Worm (Caenorhabditis elegans) whole organism, L4/young adult: ENCODE measurements around the gene nhr-183.

Experiments
- W03F9.2 ChIP-seq: fragments of 150-350 bp; optimal IDR thresholded peaks from 2 replicates; lab custom pipeline; 2014; ENCODE audit warnings: missing biosample characterization, missing genetic modification characterization
- dao-5 ChIP-seq: sonication (generic microtip); optimal IDR thresholded peaks from 2 replicates; lab custom pipeline; 2016; ENCODE audit warnings: missing genotype, missing genetic modification characterization, moderate library complexity, missing compliant biosample characterization
- him-1 ChIP-seq: sonication (generic microtip); optimal IDR thresholded peaks from 2 replicates; lab custom pipeline; 2016; ENCODE audit warnings: missing genotype, missing genetic modification reagents, missing genetic modification characterization, missing compliant biosample characterization

nhr-183 gene

DNA sequence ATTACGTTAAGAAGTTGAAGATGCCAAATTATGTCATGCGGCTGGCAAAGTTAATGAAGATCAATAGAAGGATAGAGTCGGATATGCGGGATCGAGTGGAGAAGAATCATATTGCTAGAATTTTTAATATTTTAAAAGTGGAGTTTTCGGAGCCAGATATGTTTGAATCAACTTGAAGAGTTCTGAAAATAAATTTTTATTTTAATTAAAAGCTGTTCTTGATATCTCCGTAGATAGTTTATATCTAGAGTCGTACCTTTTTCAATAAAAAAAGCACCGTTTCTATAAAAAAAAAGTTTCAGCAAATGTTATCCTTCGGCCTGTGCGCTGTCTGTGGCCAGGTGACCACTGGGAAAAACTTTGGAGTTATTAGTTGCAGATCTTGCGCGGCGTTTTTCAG is 31.3 kb downstream of the nhr-183 start, which contains the start of gene nhr-96:
TSS of gene nhr-96 (plus strand) at position 301 of the 400 bp plus-strand sequence.
- TF ChIP-seq him-1 (no peak), dao-5 (tag; lab: Kevin White, UChicago) (no peak), W03F9.2 (tag; lab: Kevin White, UChicago) (no peak)

DNA sequence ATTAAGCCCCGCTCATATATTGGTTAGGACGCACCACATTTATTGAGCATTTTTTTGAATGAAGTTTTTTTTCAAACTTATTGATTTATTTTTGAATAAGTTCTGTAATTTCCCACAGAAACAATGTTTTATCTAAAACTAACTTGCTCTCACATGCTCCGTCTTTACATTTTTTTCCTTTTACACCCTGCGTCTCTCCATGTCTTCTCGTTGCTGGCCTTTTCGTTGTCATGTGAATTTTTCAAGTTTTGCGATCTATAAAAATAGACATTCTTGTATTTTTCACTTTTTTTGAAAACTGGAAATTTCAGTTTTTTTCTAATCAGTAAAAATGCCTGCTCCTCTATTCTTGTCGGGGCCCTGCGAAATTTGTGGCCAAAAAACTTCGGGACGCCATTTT is 33.5 kb downstream of the nhr-183 start, which contains the start of gene nhr-134:
TSS of gene nhr-134 (plus strand) at position 312 of the 400 bp plus-strand sequence.
- TF ChIP-seq him-1, result no peak

DNA sequence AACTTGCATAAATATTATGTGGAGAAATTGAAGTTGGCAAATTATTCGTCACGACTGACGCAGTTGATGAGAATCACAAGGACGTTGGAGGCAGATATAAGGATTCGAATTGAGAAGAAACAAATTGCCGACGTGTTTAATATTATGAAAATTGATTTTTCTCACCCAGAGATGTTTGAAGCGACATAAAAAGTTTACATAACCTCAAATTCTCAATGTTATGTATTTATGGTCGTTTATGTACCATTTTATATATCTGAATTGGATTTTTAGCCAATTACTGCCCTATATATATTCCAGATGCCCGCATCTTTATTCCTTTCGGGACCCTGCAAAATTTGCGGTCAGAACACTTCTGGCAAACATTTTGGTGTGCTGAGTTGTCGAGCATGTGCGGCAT is 35.7 kb downstream of the nhr-183 start, which contains the start of gene nhr-126:
TSS of gene nhr-126 (plus strand) at position 301 of the 400 bp plus-strand sequence.
- TF ChIP-seq dao-5 (tag; lab: Kevin White, UChicago), result no peak
- no peak for TF ChIP-seq W03F9.2 (tag; lab: Kevin White, UChicago)
- no peak for TF ChIP-seq him-1

DNA sequence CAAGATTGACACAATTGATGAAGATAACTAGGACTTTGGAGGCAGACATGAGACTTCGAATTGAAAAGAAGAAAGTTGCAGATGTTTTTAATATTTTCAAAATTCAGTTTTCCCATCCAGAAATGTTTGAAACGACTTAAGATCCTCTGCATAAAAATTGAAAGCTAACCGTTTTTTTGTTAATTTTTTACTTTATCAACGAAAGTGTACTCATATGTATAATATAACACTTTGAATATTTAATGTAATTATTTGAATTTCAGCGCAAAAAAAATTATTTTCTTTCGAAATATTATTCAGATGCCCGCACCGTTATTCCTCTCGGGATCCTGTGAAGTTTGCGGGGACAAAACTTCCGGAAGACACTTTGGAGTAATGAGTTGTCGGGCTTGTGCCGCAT is 37.5 kb downstream of the nhr-183 start, which contains the start of gene nhr-18:
TSS of gene nhr-18 (plus strand) at position 301 of the 400 bp plus-strand sequence.
- no peak for TF ChIP-seq dao-5 (tag; lab: Kevin White, UChicago)
- no peak for TF ChIP-seq him-1
- TF ChIP-seq W03F9.2 (tag; lab: Kevin White, UChicago), result no peak

DNA sequence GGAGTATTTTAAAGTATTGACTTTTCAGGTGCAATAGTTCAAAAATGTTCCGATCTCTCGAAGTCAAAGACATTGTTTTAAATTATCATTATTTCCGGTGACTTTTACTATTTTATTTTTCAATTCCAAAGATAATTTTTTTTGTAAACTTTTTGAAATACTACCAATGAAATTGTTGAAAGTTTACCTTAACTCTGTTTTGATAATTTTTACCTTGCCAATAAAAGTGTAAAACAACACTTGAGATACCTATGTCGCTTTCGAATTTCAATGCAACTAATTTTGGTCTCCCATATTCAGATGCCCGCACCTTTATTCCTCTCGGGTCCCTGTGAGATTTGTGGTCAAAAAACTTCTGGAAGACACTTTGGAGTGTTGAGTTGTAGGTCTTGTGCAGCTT is 39.3 kb downstream of the nhr-183 start, which contains the start of gene nhr-103:
TSS of gene nhr-103 (plus strand) at position 301 of the 400 bp plus-strand sequence.
- no peak for TF ChIP-seq him-1
- TF ChIP-seq dao-5 (tag; lab: Kevin White, UChicago), result no peak
- no peak for TF ChIP-seq W03F9.2 (tag; lab: Kevin White, UChicago)

DNA sequence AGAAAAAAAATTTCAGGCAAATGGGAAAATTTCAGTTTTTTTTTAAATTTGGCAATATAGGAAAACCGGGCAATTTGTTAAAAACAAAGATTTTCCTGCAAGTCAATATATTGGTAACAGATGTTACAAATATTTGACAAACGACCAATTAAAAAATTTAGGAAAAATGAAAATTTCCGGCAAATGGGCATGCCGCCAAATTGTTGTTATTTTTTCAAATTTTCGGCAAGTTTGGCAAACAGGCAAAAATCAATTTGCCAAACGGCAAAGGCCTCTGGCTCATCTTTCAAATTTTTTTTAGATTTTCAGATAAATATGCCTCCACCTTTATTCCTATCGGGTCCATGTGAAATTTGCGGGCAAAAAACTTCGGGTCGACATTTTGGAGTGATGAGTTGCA is 42.7 kb downstream of the nhr-183 start, which contains the start of gene nhr-128:
TSS of gene nhr-128 (plus strand) at position 301 of the 400 bp plus-strand sequence.
- TF ChIP-seq him-1 (no peak), dao-5 (tag; lab: Kevin White, UChicago) (no peak), W03F9.2 (tag; lab: Kevin White, UChicago) (no peak)

DNA sequence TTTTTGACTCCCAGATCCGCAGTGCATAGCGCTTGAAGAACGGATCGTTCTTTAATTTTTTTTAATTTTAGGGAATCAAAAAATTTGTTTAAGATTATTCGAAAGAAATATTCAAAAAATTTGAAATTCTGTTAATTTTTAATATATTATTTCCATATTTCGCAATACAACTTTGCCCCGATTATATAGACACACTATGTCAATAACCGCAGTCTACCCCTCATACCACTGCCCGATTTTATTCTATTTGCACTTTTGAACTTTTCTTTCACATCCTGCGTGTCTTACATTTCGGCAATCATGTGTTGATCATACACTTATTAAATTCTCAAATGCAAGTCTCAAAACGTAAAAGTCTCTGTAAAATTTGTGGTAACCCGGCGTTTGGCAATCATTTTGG is 45.6 kb downstream of the nhr-183 start, which contains the start of gene nhr-56:
TSS of gene nhr-56 (plus strand) at position 202 of the 400 bp plus-strand sequence.
- no peak for TF ChIP-seq W03F9.2 (tag; lab: Kevin White, UChicago)
- TF ChIP-seq dao-5 (tag; lab: Kevin White, UChicago), result no peak
- no peak for TF ChIP-seq him-1

DNA sequence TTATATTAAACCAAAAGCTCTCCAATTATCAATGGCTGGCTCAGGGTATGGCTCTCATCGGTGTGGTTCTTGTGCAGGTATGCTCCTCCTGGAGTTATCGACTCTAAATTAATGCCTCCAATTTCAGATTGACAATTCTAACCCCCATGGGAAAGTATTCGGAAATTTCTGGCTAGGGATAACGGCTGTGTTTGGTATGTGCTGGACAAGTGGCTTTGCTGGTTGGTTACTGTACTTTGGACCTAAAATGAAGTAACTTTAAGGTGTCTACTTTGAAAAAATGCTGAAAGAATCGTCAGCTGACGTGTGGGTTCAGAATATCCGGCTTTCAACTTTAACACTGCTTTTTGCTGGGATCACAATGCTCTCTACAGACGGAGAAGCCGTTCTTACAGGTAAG is 47.5 kb downstream of the nhr-183 start:
- TF ChIP-seq him-1 (no peak), dao-5 (tag; lab: Kevin White, UChicago) (no peak), W03F9.2 (tag; lab: Kevin White, UChicago) (no peak)

DNA sequence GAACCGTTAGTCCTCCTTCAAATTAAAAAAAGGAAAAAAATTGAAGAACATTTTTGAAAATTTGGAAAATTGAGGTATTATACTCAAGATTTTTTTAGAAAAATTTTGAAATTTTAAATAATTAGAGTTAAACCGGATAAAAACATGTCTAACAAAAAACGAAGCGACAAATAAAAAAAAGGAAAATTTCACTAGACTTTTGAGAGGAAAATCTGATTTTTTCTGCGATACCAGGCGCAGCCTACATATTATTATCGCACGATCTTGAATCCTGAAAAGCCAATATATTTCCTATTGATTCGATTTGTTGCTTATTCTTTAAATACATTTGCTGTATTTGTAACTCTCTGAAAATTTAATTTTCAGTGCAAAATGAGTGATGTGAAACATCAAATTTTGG is 49.1 kb downstream of the nhr-183 start, which contains the start of gene nstp-8:
TSS of gene nstp-8 (plus strand) at position 301 of the 400 bp plus-strand sequence.
- TF ChIP-seq him-1 (no peak), W03F9.2 (tag; lab: Kevin White, UChicago) (no peak), dao-5 (tag; lab: Kevin White, UChicago) (no peak)

DNA sequence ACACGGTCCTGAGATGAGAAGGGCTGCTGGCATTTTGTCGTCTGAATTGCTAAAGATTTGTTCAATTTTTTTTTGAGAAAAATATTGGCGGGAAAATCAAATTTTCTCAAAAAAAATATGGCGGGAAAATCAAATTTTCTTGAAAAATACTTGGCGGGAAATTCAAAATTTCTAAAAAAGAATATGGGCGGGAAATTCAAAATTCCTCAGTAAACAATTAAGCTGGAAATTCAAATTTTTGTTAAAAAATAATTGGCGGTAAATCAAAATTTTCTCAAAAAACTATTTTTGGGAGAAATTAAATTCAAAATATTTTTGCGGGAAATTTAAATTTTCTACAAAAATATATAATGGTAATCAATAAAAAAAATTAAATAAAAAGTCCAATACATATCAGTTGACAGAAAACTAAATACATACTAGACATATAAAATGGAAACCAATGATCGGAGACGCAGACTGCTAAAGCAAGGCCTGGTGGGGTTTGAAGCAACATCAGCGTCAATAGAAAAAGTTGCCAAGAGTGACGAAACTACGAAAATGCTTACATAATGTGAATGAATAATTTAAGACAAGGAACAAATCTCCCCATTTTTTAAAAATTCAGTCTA is 49.9 kb downstream of the nhr-183 start, which contains the start of gene nhr-184:
TSS of gene nhr-184 (minus strand) at position 51 of the 611 bp plus-strand sequence.
- TF ChIP-seq dao-5 (tag; lab: Kevin White, UChicago), result no peak
- peak; percentile 33 for TF ChIP-seq W03F9.2 (tag; lab: Kevin White, UChicago)
- TF ChIP-seq him-1, result no peak
